Worm (Caenorhabditis elegans) whole organism, late embryonic: ENCODE results near the gene B0035.22.

Experiments used
- ama-1 ChIP-seq: fragments of 150-350 bp; optimal IDR thresholded peaks from 2 replicates; lab custom pipeline; 2014
- unc-55 ChIP-seq: sonication (generic microtip); optimal IDR thresholded peaks from 2 replicates; lab custom pipeline; 2017; ENCODE audit warnings: missing biosample characterization, missing genetic modification reagents, missing genetic modification characterization

DNA sequence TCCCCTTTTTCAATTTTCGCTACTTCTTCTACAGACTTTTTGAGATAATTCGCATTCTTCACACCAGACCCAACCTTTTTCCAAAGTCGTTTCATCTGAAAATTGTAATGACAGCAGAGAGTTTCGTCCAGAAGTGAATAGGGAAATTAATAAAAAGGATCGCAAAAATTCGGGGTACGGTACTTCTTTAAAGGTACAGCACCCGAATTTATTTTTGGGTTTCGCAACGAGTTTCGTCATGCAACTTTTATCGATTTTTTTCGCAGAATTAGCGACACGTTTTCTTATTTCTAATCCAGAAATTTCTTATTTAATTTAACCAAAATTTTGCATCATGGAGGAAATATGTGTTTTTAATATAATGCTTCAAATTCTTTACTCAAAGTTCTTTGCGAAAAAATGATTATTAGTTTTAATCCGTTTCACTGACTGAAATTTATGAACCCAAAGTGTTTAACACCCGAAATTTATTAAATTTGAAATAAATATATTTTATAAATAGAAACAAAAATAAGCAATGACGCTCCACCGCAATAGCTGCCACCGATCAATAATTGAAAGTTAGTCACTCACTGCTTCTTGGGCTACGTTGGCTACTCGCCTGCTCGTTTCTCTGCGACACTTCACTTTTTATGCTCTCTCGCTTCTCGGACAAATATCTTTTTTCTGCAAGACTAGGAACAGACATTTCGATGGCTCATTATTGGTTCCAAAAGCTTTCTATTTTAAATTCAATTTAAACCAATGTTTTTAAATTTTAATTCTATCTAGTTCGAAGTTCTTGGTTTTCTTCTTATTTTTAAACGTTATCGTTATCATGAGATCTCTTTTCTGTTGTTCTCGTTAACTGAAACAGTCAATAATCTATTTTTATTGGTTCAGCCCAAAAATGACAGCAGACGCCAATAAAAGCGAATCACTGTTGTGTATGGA lies 16.5 kb upstream of the B0035.22 start, which contains the start of the genes B0035.15 and dnj-1:
- TF ChIP-seq ama-1 (no peak), unc-55 (GFP tag; lab: Kevin White, UChicago) (no peak)
